Worm (Caenorhabditis elegans) whole organism, mixed stage, embryonic: Measurements from ENCODE around the gene srh-42.

Experiments used
- M03D4.4 ChIP-seq: sonication (generic microtip); optimal IDR thresholded peaks from 2 replicates; lab custom pipeline; 2017; ENCODE audit warnings: mild to moderate bottlenecking, missing genetic modification characterization, missing compliant biosample characterization
- bed-3 ChIP-seq: fragments of 200-800 bp; sonication (Bioruptor generic); optimal IDR thresholded peaks from 3 replicates; lab custom pipeline; 2018; ENCODE audit warnings: mild to moderate bottlenecking, missing genetic modification characterization, moderate library complexity, missing compliant biosample characterization
- blmp-1 ChIP-seq: fragments of 150-350 bp; optimal IDR thresholded peaks from 2 replicates; lab custom pipeline; 2014; ENCODE audit warnings: missing biosample characterization, missing genetic modification characterization
- ceh-39 ChIP-seq: fragments of 150-350 bp; optimal IDR thresholded peaks from 2 replicates; lab custom pipeline; 2014; ENCODE audit warnings: missing biosample characterization, missing genetic modification characterization
- ceh-43 ChIP-seq: fragments of 200-800 bp; sonication (Bioruptor generic); optimal IDR thresholded peaks from 2 replicates; lab custom pipeline; 2018; ENCODE audit warnings: mild to moderate bottlenecking, missing genetic modification characterization, moderate library complexity, missing compliant biosample characterization
- ceh-83 ChIP-seq: fragments of 200-800 bp; sonication (Bioruptor generic); optimal IDR thresholded peaks from 2 replicates; lab custom pipeline; 2018; ENCODE audit warnings: mild to moderate bottlenecking, missing genetic modification characterization, missing compliant biosample characterization
- ces-1 ChIP-seq: fragments of 150-350 bp; optimal IDR thresholded peaks from 2 replicates; lab custom pipeline; 2014; ENCODE audit warnings: missing biosample characterization, missing genetic modification reagents, missing genetic modification characterization
- cnd-1 ChIP-seq: fragments of 200-800 bp; sonication (Bioruptor generic); optimal IDR thresholded peaks from 2 replicates; lab custom pipeline; 2018; ENCODE audit warnings: mild to moderate bottlenecking, missing genetic modification characterization, missing compliant biosample characterization
- drap-1 ChIP-seq: fragments of 200-800 bp; sonication (Bioruptor generic); optimal IDR thresholded peaks from 3 replicates; lab custom pipeline; 2018; ENCODE audit warnings: mild to moderate bottlenecking, missing genetic modification characterization, missing compliant biosample characterization
- elt-1 ChIP-seq: sonication (generic microtip); optimal IDR thresholded peaks from 2 replicates; lab custom pipeline; 2017; ENCODE audit warnings: missing genetic modification characterization, mild to moderate bottlenecking, missing compliant biosample characterization, antibody characterized with exemption, moderate library complexity, borderline replicate concordance; ENCODE audit not compliant: insufficient read depth
- elt-3 ChIP-seq: fragments of 150-350 bp; optimal IDR thresholded peaks from 2 replicates; lab custom pipeline; 2014; ENCODE audit warnings: missing biosample characterization, missing genetic modification characterization
- flh-1 ChIP-seq: fragments of 200-800 bp; sonication (Bioruptor generic); optimal IDR thresholded peaks from 2 replicates; lab custom pipeline; 2018; ENCODE audit warnings: mild to moderate bottlenecking, missing genetic modification characterization, moderate library complexity, missing compliant biosample characterization
- ham-2 ChIP-seq: fragments of 200-800 bp; sonication (Bioruptor generic); optimal IDR thresholded peaks from 2 replicates; lab custom pipeline; 2018; ENCODE audit warnings: mild to moderate bottlenecking, missing genetic modification characterization, missing compliant biosample characterization
- hlh-1 ChIP-seq: fragments of 150-350 bp; optimal IDR thresholded peaks from 2 replicates; lab custom pipeline; 2014; ENCODE audit warnings: missing biosample characterization, missing genetic modification reagents, missing genetic modification characterization
- lin-13 ChIP-seq: fragments of 150-350 bp; optimal IDR thresholded peaks from 2 replicates; lab custom pipeline; 2014; ENCODE audit warnings: missing biosample characterization, missing genetic modification characterization
- lin-32 ChIP-seq: fragments of 200-800 bp; sonication (Bioruptor generic); optimal IDR thresholded peaks from 2 replicates; lab custom pipeline; 2018; ENCODE audit warnings: mild to moderate bottlenecking, missing genetic modification characterization, missing compliant biosample characterization
- lsy-2 ChIP-seq: fragments of 150-350 bp; optimal IDR thresholded peaks from 2 replicates; lab custom pipeline; 2014; ENCODE audit warnings: missing biosample characterization, missing genetic modification characterization
- mab-5 ChIP-seq: fragments of 150-350 bp; optimal IDR thresholded peaks from 2 replicates; lab custom pipeline; 2014; ENCODE audit warnings: missing biosample characterization, missing genetic modification characterization
- mep-1 ChIP-seq: fragments of 150-350 bp; optimal IDR thresholded peaks from 2 replicates; lab custom pipeline; 2017; ENCODE audit warnings: missing biosample characterization, missing genetic modification reagents, missing genetic modification characterization, inconsistent platforms
- mls-2 ChIP-seq: sonication (generic microtip); optimal IDR thresholded peaks from 2 replicates; lab custom pipeline; 2016; ENCODE audit warnings: mild to moderate bottlenecking, missing genetic modification characterization, moderate library complexity, missing compliant biosample characterization
- nhr-12 ChIP-seq: fragments of 150-350 bp; optimal IDR thresholded peaks from 2 replicates; lab custom pipeline; 2014; ENCODE audit warnings: missing biosample characterization, missing genetic modification characterization
- nhr-2 ChIP-seq: fragments of 150-350 bp; optimal IDR thresholded peaks from 2 replicates; lab custom pipeline; 2014; ENCODE audit warnings: missing biosample characterization, missing genetic modification characterization
- nhr-237 ChIP-seq: fragments of 150-350 bp; optimal IDR thresholded peaks from 2 replicates; lab custom pipeline; 2014; ENCODE audit warnings: missing biosample characterization, missing genetic modification characterization
- nhr-28 ChIP-seq: fragments of 150-350 bp; optimal IDR thresholded peaks from 2 replicates; lab custom pipeline; 2014; ENCODE audit warnings: missing biosample characterization, missing genetic modification characterization
- nhr-76 ChIP-seq: sonication (generic microtip); optimal IDR thresholded peaks from 2 replicates; lab custom pipeline; 2017; ENCODE audit warnings: missing biosample characterization, missing genetic modification characterization
- pha-4 ChIP-seq: fragments of 150-350 bp; optimal IDR thresholded peaks from 2 replicates; lab custom pipeline; 2018; ENCODE audit warnings: missing biosample characterization, missing genetic modification reagents, missing genetic modification characterization
- sem-2 ChIP-seq: fragments of 200-800 bp; sonication (Bioruptor generic); optimal IDR thresholded peaks from 2 replicates; lab custom pipeline; 2018; ENCODE audit warnings: mild to moderate bottlenecking, missing genetic modification characterization, missing compliant biosample characterization
- snpc-4 ChIP-seq: fragments of 150-350 bp; optimal IDR thresholded peaks from 2 replicates; lab custom pipeline; 2014; ENCODE audit warnings: missing biosample characterization, missing genetic modification characterization
- sptf-1 ChIP-seq: sonication (generic microtip); optimal IDR thresholded peaks from 2 replicates; lab custom pipeline; 2017; ENCODE audit warnings: mild to moderate bottlenecking, missing genetic modification characterization, moderate library complexity, missing compliant biosample characterization
- tbx-8 ChIP-seq: fragments of 200-800 bp; sonication (Bioruptor generic); optimal IDR thresholded peaks from 2 replicates; lab custom pipeline; 2018; ENCODE audit warnings: mild to moderate bottlenecking, missing genetic modification characterization, moderate library complexity, missing compliant biosample characterization
- unc-120 ChIP-seq: sonication (generic microtip); optimal IDR thresholded peaks from 2 replicates; lab custom pipeline; 2017; ENCODE audit warnings: missing genetic modification characterization, missing compliant biosample characterization; ENCODE audit not compliant: poor library complexity, severe bottlenecking
- unc-39 ChIP-seq: fragments of 150-350 bp; optimal IDR thresholded peaks from 2 replicates; lab custom pipeline; 2014; ENCODE audit warnings: missing biosample characterization, missing genetic modification characterization
- unc-62 ChIP-seq: fragments of 150-350 bp; optimal IDR thresholded peaks from 2 replicates; lab custom pipeline; 2014; ENCODE audit warnings: missing biosample characterization, missing genetic modification reagents, missing genetic modification characterization
- zip-8 ChIP-seq: fragments of 150-350 bp; optimal IDR thresholded peaks from 2 replicates; lab custom pipeline; 2014; ENCODE audit warnings: missing biosample characterization, missing genetic modification characterization
- ztf-11 ChIP-seq: fragments of 150-350 bp; optimal IDR thresholded peaks from 2 replicates; lab custom pipeline; 2014; ENCODE audit warnings: missing biosample characterization, missing genetic modification characterization

Gene srh-42

DNA sequence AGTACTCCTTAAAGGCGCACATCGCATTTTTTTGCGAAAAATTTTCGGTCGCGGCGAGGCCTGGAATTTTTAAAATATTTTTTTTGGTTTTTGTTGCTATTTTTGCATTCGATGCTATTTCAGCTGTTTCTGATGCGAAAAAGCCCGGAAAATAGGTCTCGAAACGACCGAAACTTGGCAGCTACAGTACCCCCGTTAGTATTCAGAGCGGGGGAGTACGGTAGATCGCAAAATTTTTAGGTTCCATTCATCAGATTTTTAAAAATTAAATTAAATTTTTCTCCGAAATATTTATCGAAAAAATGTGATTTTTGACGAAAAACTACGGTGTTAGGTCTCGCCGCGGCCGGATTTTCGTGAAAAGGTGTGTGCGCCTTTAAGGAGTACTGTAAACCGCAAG lies 33.0 kb downstream of the srh-42 start:
- TF ChIP-seq hlh-1 (tag; lab: Kevin White, UChicago) (no peak), nhr-12 (tag; lab: Kevin White, UChicago) (no peak), tbx-8 (GFP tag; lab: Kevin White, UChicago) (no peak), mep-1 (tag; lab: Kevin White, UChicago) (no peak), zip-8 (tag; lab: Kevin White, UChicago) (no peak), lin-13 (tag; lab: Kevin White, UChicago) (no peak)

ce11 chrII:14252057-14252456 lies 36.8 kb downstream of the srh-42 start, which contains the start of gene Y54G11A.2:
Y54G11A.2 (plus strand) TSS chrII:14252357.
- no peak for TF ChIP-seq lin-13 (tag; lab: Kevin White, UChicago)
- no peak for TF ChIP-seq hlh-1 (tag; lab: Kevin White, UChicago)
- no peak for TF ChIP-seq lin-32 (GFP tag; lab: Kevin White, UChicago)
- TF ChIP-seq elt-1 (tag; lab: Kevin White, UChicago): no peak
- TF ChIP-seq nhr-12 (tag; lab: Kevin White, UChicago): no peak
- no peak for TF ChIP-seq mab-5 (tag; lab: Kevin White, UChicago)
- TF ChIP-seq ceh-83 (GFP tag; lab: Kevin White, UChicago): no peak
- TF ChIP-seq elt-3 (tag; lab: Kevin White, UChicago): no peak
- TF ChIP-seq M03D4.4 (tag; lab: Kevin White, UChicago): no peak
- TF ChIP-seq ces-1 (GFP tag; lab: Kevin White, UChicago): no peak

DNA sequence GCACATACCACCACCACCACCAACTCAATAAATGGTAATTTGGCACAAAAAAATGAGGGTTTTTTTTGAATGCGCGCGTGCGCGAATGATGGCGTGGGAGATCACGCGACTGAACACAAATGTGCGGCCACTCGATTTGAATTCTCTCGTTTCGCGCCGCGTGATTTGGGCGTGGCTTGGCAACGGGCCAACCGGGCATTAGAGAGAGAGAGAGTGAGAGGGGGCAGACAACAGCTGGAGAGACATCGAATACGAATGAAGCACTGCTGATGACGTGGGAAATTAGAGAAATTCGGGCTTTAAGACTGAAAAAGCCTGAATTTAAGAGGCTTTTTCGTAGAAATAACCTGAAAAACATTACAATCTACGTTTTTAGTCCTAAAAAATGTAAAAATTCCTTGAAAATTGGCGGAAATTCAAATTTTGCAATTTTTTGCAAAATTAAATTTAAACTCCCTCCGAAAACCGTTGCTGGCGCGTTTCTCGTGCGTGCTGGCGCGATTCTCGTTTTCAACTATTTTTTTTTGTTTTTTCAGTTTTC lies 37.4 kb downstream of the srh-42 start:
- peak; percentile 18 for TF ChIP-seq ham-2 (GFP tag; lab: Kevin White, UChicago)
- TF ChIP-seq mls-2 (tag; lab: Kevin White, UChicago): peak; percentile 89
- TF ChIP-seq nhr-2: peak; percentile 31
- peak; percentile 53 for TF ChIP-seq nhr-237 (tag; lab: Kevin White, UChicago)
- peak; percentile 87 for TF ChIP-seq pha-4 (tag; lab: Kevin White, UChicago)
- TF ChIP-seq sptf-1 (tag; lab: Kevin White, UChicago): peak; percentile 86
- TF ChIP-seq nhr-28 (tag; lab: Kevin White, UChicago): peak; percentile 6
- peak; percentile 39 for TF ChIP-seq blmp-1
- peak; percentile 70 for TF ChIP-seq lin-13 (tag; lab: Kevin White, UChicago)
- no peak for TF ChIP-seq elt-3 (tag; lab: Kevin White, UChicago)
- no peak for TF ChIP-seq zip-8 (tag; lab: Kevin White, UChicago)
- TF ChIP-seq M03D4.4 (tag; lab: Kevin White, UChicago): peak; percentile 64
- peak; percentile 19 for TF ChIP-seq sem-2 (GFP tag; lab: Kevin White, UChicago)
- peak; percentile 79 for TF ChIP-seq lsy-2 (tag; lab: Kevin White, UChicago)
- TF ChIP-seq unc-62 (GFP tag; lab: Kevin White, UChicago): peak; percentile 26
- no peak for TF ChIP-seq mab-5 (tag; lab: Kevin White, UChicago)
- peak; percentile 75 for TF ChIP-seq tbx-8 (GFP tag; lab: Kevin White, UChicago)
- TF ChIP-seq nhr-76 (tag; lab: Kevin White, UChicago): no peak
- TF ChIP-seq nhr-12 (tag; lab: Kevin White, UChicago): peak; percentile 1
- TF ChIP-seq drap-1 (GFP tag; lab: Kevin White, UChicago): peak; percentile 78
- peak; percentile 8 for TF ChIP-seq flh-1 (GFP tag; lab: Kevin White, UChicago)
- TF ChIP-seq mep-1 (tag; lab: Kevin White, UChicago): peak; percentile 44
- TF ChIP-seq ceh-39 (tag; lab: Kevin White, UChicago): peak; percentile 60
- peak; percentile 7 for TF ChIP-seq ceh-43 (GFP tag; lab: Kevin White, UChicago)
- peak; percentile 85 for TF ChIP-seq lin-32 (GFP tag; lab: Kevin White, UChicago)
- TF ChIP-seq ztf-11 (tag; lab: Kevin White, UChicago): peak; percentile 63
- TF ChIP-seq cnd-1 (tag; lab: Kevin White, UChicago): peak; percentile 92
- peak; percentile 34 for TF ChIP-seq elt-1 (tag; lab: Kevin White, UChicago)
- TF ChIP-seq snpc-4: no peak
- TF ChIP-seq unc-120 (tag; lab: Kevin White, UChicago): peak; percentile 75
- peak; percentile 78 for TF ChIP-seq unc-39 (tag; lab: Kevin White, UChicago)
- TF ChIP-seq bed-3: no peak
- peak; percentile 7 for TF ChIP-seq hlh-1 (tag; lab: Kevin White, UChicago)
- TF ChIP-seq ceh-83 (GFP tag; lab: Kevin White, UChicago): peak; percentile 81
- peak; percentile 94 for TF ChIP-seq ces-1 (GFP tag; lab: Kevin White, UChicago)
